Fruit fly (Drosophila melanogaster): ENCODE data around the gene CG10958.
A peak's percentile ranks its signal among the peaks of the same experiment; 100 is the strongest.

The CG10958 gene

DNA sequence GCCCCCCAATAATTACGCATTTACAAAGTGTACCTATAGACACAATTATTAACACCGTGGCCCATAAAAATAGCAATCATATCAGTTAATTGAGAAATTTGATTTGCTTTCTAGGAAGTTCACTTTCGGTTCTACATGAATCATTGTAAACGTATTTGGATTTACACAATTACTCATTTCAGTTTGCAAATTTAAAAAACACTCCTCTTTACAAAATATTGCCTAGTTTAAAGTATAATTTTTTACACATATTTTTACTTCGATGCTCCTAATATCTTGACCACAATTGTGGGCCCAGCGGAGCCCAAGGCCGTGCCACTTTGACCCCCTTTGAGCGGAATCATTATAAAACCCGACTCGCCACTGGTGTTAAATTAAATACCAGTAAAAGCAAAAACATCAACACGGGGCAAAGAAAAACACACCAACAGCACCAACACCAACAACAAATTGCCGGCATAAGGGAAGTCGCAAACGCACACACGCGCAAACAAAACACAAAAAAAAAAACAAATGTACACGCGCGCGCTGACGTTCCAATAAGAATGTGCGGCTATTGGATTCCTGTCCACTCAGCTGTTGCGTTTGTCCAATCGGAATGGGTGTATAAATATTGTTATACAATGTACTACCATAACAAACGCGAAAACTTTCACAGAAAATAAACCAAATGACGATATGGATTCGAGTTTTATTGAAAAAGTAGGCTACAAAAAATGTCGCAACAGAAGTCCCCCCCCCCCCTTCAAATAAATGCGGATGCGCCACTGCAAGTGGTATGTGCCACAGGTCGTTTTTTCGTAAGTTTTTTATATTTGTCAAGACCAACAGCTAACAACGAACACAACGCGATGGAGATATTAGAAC, 17.4 kb upstream of the CG10958 start (continued):
- TF ChIP-seq CG6254 (GFP tag; optimal IDR thresholded peaks at IDR 0.05) (peak; percentile 13), onecut (GFP tag; IDR thresholded peaks at IDR 0.05) (no peak), ssp (GFP tag; IDR thresholded peaks at IDR 0.05) (no peak), grau (tag; optimal IDR thresholded peaks at IDR 0.05) (peak; percentile 79), CG15514 (GFP tag; optimal IDR thresholded peaks at IDR 0.05) (peak; percentile 41), nmo (GFP tag; optimal IDR thresholded peaks at IDR 0.05) (peak; percentile 60), Kr (GFP tag; optimal IDR thresholded peaks at IDR 0.05) (no peak), CTCF (GFP tag; optimal IDR thresholded peaks at IDR 0.05) (no peak), Xbp1 (GFP tag; optimal IDR thresholded peaks at IDR 0.05) (peak; percentile 62), dm (GFP tag; optimal IDR thresholded peaks at IDR 0.05) (no peak), ara (GFP tag; IDR thresholded peaks at IDR 0.05) (peak; percentile 7; the same call in 1 of the 2 replicates), zf30C (GFP tag; optimal IDR thresholded peaks at IDR 0.05) (no peak), ab (GFP tag; optimal IDR thresholded peaks at IDR 0.05) (no peak), jumu (GFP tag; optimal IDR thresholded peaks at IDR 0.05) (no peak), ranshi (GFP tag; IDR thresholded peaks at IDR 0.05) (peak; percentile 63; the same call in 1 of the 2 replicates), Neu2 (GFP tag; optimal IDR thresholded peaks at IDR 0.05; ENCODE audit: borderline replicate concordance) (no peak), gce (GFP tag; IDR thresholded peaks at IDR 0.05) (peak; percentile 53; the same call in 1 of the 3 replicates), CG1233 (GFP tag; optimal IDR thresholded peaks at IDR 0.05) (peak; percentile 49), odd (GFP tag; optimal IDR thresholded peaks at IDR 0.05) (peak; percentile 66), stc (GFP tag; IDR thresholded peaks at IDR 0.05) (peak; percentile 67), Med (GFP tag) (peak; percentile 86), CG3726 (GFP tag; IDR thresholded peaks at IDR 0.05) (0 out of 3 replicates have a peak, but pooled peaks have one; percentile 59), CG18011 (GFP tag; optimal IDR thresholded peaks at IDR 0.05) (peak; percentile 0), crol (GFP tag; IDR thresholded peaks at IDR 0.05) (peak; percentile 68), CG7839 (tag; optimal IDR thresholded peaks at IDR 0.05) (peak; percentile 76), schlank (tag; optimal IDR thresholded peaks at IDR 0.05) (peak; percentile 69), CG13296 (GFP tag; optimal IDR thresholded peaks at IDR 0.05) (peak; percentile 78), bcd (GFP tag; optimal IDR thresholded peaks at IDR 0.05) (peak; percentile 38), lov (optimal IDR thresholded peaks at IDR 0.05) (no peak), lov (GFP tag; IDR thresholded peaks at IDR 0.05) (no peak), CG7928 (GFP tag; optimal IDR thresholded peaks at IDR 0.05) (no peak), Dek (tag; optimal IDR thresholded peaks at IDR 0.05) (peak; percentile 61), CG1832 (GFP tag; optimal IDR thresholded peaks at IDR 0.05) (no peak), trem (tag; optimal IDR thresholded peaks at IDR 0.05) (peak; percentile 5), CG9609 (GFP tag; optimal IDR thresholded peaks at IDR 0.05) (peak; percentile 43), Lim3 (GFP tag; IDR thresholded peaks at IDR 0.05) (no peak), lmd (GFP tag; IDR thresholded peaks at IDR 0.05) (peak; percentile 67), CG6854 (GFP tag; optimal IDR thresholded peaks at IDR 0.05) (peak; percentile 59), tin (GFP tag; optimal IDR thresholded peaks at IDR 0.05) (peak; percentile 20), CG11723 (GFP tag; optimal IDR thresholded peaks at IDR 0.05) (peak; percentile 28), al (GFP tag; IDR thresholded peaks at IDR 0.05) (peak; percentile 57), tap (tag; optimal IDR thresholded peaks at IDR 0.05) (peak; percentile 67), twi (tag; optimal IDR thresholded peaks at IDR 0.05) (peak; percentile 10), Adf1 (GFP tag; IDR thresholded peaks at IDR 0.05) (no peak), CG2712 (tag; optimal IDR thresholded peaks at IDR 0.05) (peak; percentile 56), D19A (tag; optimal IDR thresholded peaks at IDR 0.05) (peak; percentile 47), HLH54F (GFP tag; optimal IDR thresholded peaks at IDR 0.05) (peak; percentile 33), Atf6 (GFP tag; IDR thresholded peaks at IDR 0.05) (peak; percentile 70), exex (tag; optimal IDR thresholded peaks at IDR 0.05) (peak; percentile 24), CG7745 (tag; optimal IDR thresholded peaks at IDR 0.05) (no peak)

All from whole organism, embryonic.